Fruit fly (Drosophila melanogaster) whole organism, embryonic: ENCODE measurements around the gene CG10862.

Experiments
- BEAF-32 ChIP-seq: fragments of 200-800 bp; sonication (Bioruptor generic); optimal IDR thresholded peaks from 3 replicates; lab custom pipeline; 2017; ENCODE audit warnings: missing biosample characterization, missing genetic modification characterization, mild to moderate bottlenecking, moderate library complexity, missing genetic modification reagents
- CG10321 ChIP-seq: fragments of 200-800 bp; sonication (Bioruptor generic); IDR thresholded peaks from 2 replicates; pipeline ENCODE4 v1.3.6; 2022; ENCODE audit warnings: missing biosample characterization, missing genetic modification characterization
- CG10959 ChIP-seq: fragments of 200-800 bp; sonication (Bioruptor generic); IDR thresholded peaks from 2 replicates; pipeline ENCODE4 v1.3.6; 2022; ENCODE audit warnings: missing biosample characterization, missing genetic modification characterization
- CG10979 ChIP-seq: fragments of 200-800 bp; sonication (Bioruptor generic); optimal IDR thresholded peaks from 2 replicates; lab custom pipeline; 2018; ENCODE audit warnings: missing biosample characterization, mild to moderate bottlenecking, missing genetic modification characterization, moderate library complexity
- CG13624 ChIP-seq: fragments of 200-800 bp; sonication (Bioruptor generic); optimal IDR thresholded peaks from 2 replicates; lab custom pipeline; 2016; ENCODE audit warnings: missing biosample characterization, missing genetic modification characterization
- CG15011 ChIP-seq: fragments of 200-800 bp; sonication (Bioruptor generic); optimal IDR thresholded peaks from 3 replicates; lab custom pipeline; 2018; ENCODE audit warnings: missing biosample characterization, mild to moderate bottlenecking, missing genetic modification characterization
- CG16813 ChIP-seq: fragments of 200-800 bp; sonication (Bioruptor generic); IDR thresholded peaks from 3 replicates; pipeline ENCODE4 v1.3.6; 2022; ENCODE audit warnings: missing biosample characterization, missing genetic modification characterization; ENCODE audit not compliant: partially characterized antibody
- CG17361 ChIP-seq: fragments of 200-800 bp; sonication (Bioruptor generic); IDR thresholded peaks from 3 replicates; pipeline ENCODE4 v1.3.6; 2022; ENCODE audit warnings: missing biosample characterization, missing genetic modification characterization
- CG17385 ChIP-seq: fragments of 200-800 bp; sonication (Bioruptor generic); optimal IDR thresholded peaks from 3 replicates; lab custom pipeline; 2018; ENCODE audit warnings: missing biosample characterization, mild to moderate bottlenecking, missing genetic modification characterization
- CG18262 ChIP-seq: fragments of 200-800 bp; optimal IDR thresholded peaks from 3 replicates; lab custom pipeline; 2019; ENCODE audit warnings: missing biosample characterization, mild to moderate bottlenecking, missing genetic modification characterization, moderate library complexity
- CG2712 ChIP-seq: fragments of 200-800 bp; optimal IDR thresholded peaks from 3 replicates; lab custom pipeline; 2019; ENCODE audit warnings: missing biosample characterization, mild to moderate bottlenecking, missing genetic modification characterization, moderate library complexity
- CG6765 ChIP-seq: fragments of 200-800 bp; sonication (Bioruptor generic); optimal IDR thresholded peaks from 3 replicates; lab custom pipeline; 2017; ENCODE audit warnings: missing biosample characterization, mild to moderate bottlenecking, missing genetic modification characterization
- CrebB ChIP-seq: fragments of 200-800 bp; sonication (Bioruptor generic); optimal IDR thresholded peaks from 3 replicates; lab custom pipeline; 2018; ENCODE audit warnings: missing biosample characterization, mild to moderate bottlenecking, missing genetic modification characterization
- Deaf1 ChIP-seq: fragments of 200-800 bp; optimal IDR thresholded peaks from 3 replicates; lab custom pipeline; 2019; ENCODE audit warnings: missing biosample characterization, mild to moderate bottlenecking, missing genetic modification characterization, moderate library complexity
- Drgx ChIP-seq: fragments of 200-800 bp; sonication (Bioruptor generic); IDR thresholded peaks from 2 replicates; pipeline ENCODE4 v1.3.6; 2022; ENCODE audit warnings: missing biosample characterization, missing genetic modification characterization
- Eip74EF ChIP-seq, 2 experiments: fragments of 200-800 bp in 1 of 2; fragments of >200 bp in 1 of 2; sonication (Bioruptor generic) in 1 of 2; optimal IDR thresholded peaks; 2 replicates each; lab custom pipeline; 2017 to 2019; ENCODE audit warnings: missing biosample characterization in 2 of 2, missing genetic modification characterization in 2 of 2, mild to moderate bottlenecking in 1 of 2, moderate library complexity in 1 of 2
- GATAe ChIP-seq: fragments of 200-800 bp; sonication (Bioruptor generic); conservative IDR thresholded peaks from 2 replicates; pipeline ENCODE4 v1.3.6; 2022; ENCODE audit warnings: missing biosample characterization, missing genetic modification characterization
- HLHmδ ChIP-seq: fragments of 200-800 bp; sonication (Bioruptor generic); optimal IDR thresholded peaks from 2 replicates; lab custom pipeline; 2018; ENCODE audit warnings: missing biosample characterization, mild to moderate bottlenecking, missing genetic modification characterization, moderate library complexity
- Hr78 ChIP-seq, 2 experiments: fragments of 200-800 bp in 1 of 2; fragments of >200 bp in 1 of 2; sonication (Bioruptor generic) in 1 of 2; optimal IDR thresholded peaks; 2 replicates each; lab custom pipeline; 2017 to 2019; ENCODE audit warnings: missing biosample characterization in 2 of 2, missing genetic modification characterization in 2 of 2, mild to moderate bottlenecking in 1 of 2, moderate library complexity in 1 of 2
- Jarid2 ChIP-seq: fragments of 200-800 bp; sonication (Bioruptor generic); optimal IDR thresholded peaks from 3 replicates; lab custom pipeline; 2017; ENCODE audit warnings: mild to moderate bottlenecking, missing biosample characterization, missing genetic modification reagents, missing genetic modification characterization
- Kr ChIP-seq: fragments of 200-800 bp; sonication (Bioruptor generic); optimal IDR thresholded peaks from 2 replicates; lab custom pipeline; 2017; ENCODE audit warnings: missing biosample characterization, mild to moderate bottlenecking, missing genetic modification characterization
- Max ChIP-seq: fragments of 200-800 bp; sonication (Bioruptor generic); optimal IDR thresholded peaks from 2 replicates; lab custom pipeline; 2016; ENCODE audit warnings: missing biosample characterization, mild to moderate bottlenecking, missing genetic modification characterization
- Ravus ChIP-seq: fragments of 200-800 bp; sonication (Bioruptor generic); IDR thresholded peaks from 2 replicates; pipeline ENCODE4 v1.3.6; 2022; ENCODE audit warnings: missing biosample characterization, missing genetic modification characterization
- ab ChIP-seq: fragments of 200-800 bp; sonication (Bioruptor generic); optimal IDR thresholded peaks from 2 replicates; lab custom pipeline; 2016; ENCODE audit warnings: missing biosample characterization, missing genetic modification characterization
- al ChIP-seq: fragments of 200-800 bp; sonication (Bioruptor generic); IDR thresholded peaks from 2 replicates; pipeline ENCODE4 v1.3.6; 2022; ENCODE audit warnings: missing biosample characterization, missing genetic modification characterization
- br ChIP-seq: fragments of >200 bp; optimal IDR thresholded peaks from 2 replicates; lab custom pipeline; 2017
- btn ChIP-seq: fragments of 200-800 bp; sonication (Bioruptor generic); optimal IDR thresholded peaks from 2 replicates; lab custom pipeline; 2016; ENCODE audit warnings: missing biosample characterization, missing genetic modification characterization
- cato ChIP-seq: fragments of 200-800 bp; sonication (Bioruptor generic); optimal IDR thresholded peaks from 2 replicates; lab custom pipeline; 2016; ENCODE audit warnings: missing biosample characterization, missing genetic modification characterization, borderline replicate concordance
- cg ChIP-seq: fragments of 200-800 bp; sonication (Bioruptor generic); optimal IDR thresholded peaks from 3 replicates; lab custom pipeline; 2019; ENCODE audit warnings: missing biosample characterization, mild to moderate bottlenecking, missing genetic modification characterization, moderate library complexity
- corto ChIP-seq: fragments of 200-800 bp; sonication (Bioruptor generic); optimal IDR thresholded peaks from 2 replicates; lab custom pipeline; 2016; ENCODE audit warnings: missing biosample characterization, mild to moderate bottlenecking, missing genetic modification characterization, moderate library complexity
- dimm ChIP-seq: fragments of 200-800 bp; sonication (Bioruptor generic); IDR thresholded peaks from 2 replicates; pipeline ENCODE4 v1.3.6; 2022; ENCODE audit warnings: missing biosample characterization, missing genetic modification characterization
- en ChIP-seq: fragments of 200-800 bp; sonication (Bioruptor generic); optimal IDR thresholded peaks from 2 replicates; lab custom pipeline; 2016; ENCODE audit warnings: missing biosample characterization, missing genetic modification characterization
- esg ChIP-seq: fragments of 200-800 bp; sonication (Bioruptor generic); conservative IDR thresholded peaks from 2 replicates; pipeline ENCODE4 v1.3.6; 2022; ENCODE audit warnings: missing biosample characterization, missing genetic modification characterization
- jing ChIP-seq: fragments of 200-800 bp; sonication (Bioruptor generic); optimal IDR thresholded peaks from 2 replicates; lab custom pipeline; 2018; ENCODE audit warnings: missing biosample characterization, mild to moderate bottlenecking, missing genetic modification characterization
- knrl ChIP-seq: fragments of 200-800 bp; sonication (Bioruptor generic); IDR thresholded peaks from 3 replicates; pipeline ENCODE4 v1.3.6; 2022; ENCODE audit warnings: missing biosample characterization, missing genetic modification characterization; ENCODE audit not compliant: partially characterized antibody
- lola ChIP-seq, 3 experiments: fragments of >200 bp in 2 of 3; fragments of 200-800 bp in 1 of 3; sonication (Bioruptor generic) in 1 of 3; optimal IDR thresholded peaks; 2 replicates each; lab custom pipeline; 2017 to 2019; ENCODE audit warnings: missing biosample characterization in 3 of 3, missing genetic modification characterization in 3 of 3, mild to moderate bottlenecking in 1 of 3, moderate library complexity in 1 of 3
- nmo ChIP-seq: fragments of 200-800 bp; sonication (Bioruptor generic); optimal IDR thresholded peaks from 2 replicates; lab custom pipeline; 2018; ENCODE audit warnings: missing biosample characterization, mild to moderate bottlenecking, missing genetic modification characterization, moderate library complexity
- psq ChIP-seq: fragments of 200-800 bp; sonication (Bioruptor generic); optimal IDR thresholded peaks from 2 replicates; lab custom pipeline; 2017; ENCODE audit warnings: missing biosample characterization, missing genetic modification characterization
- row ChIP-seq: fragments of 200-800 bp; sonication (Bioruptor generic); IDR thresholded peaks from 3 replicates; pipeline ENCODE4 v1.3.6; 2022; ENCODE audit warnings: missing biosample characterization, missing genetic modification characterization
- schlank ChIP-seq: fragments of 200-800 bp; sonication (Bioruptor generic); optimal IDR thresholded peaks from 2 replicates; lab custom pipeline; 2018; ENCODE audit warnings: missing biosample characterization, mild to moderate bottlenecking, missing genetic modification characterization
- sd ChIP-seq: fragments of 200-800 bp; sonication (Bioruptor generic); optimal IDR thresholded peaks from 3 replicates; lab custom pipeline; 2018; ENCODE audit warnings: missing biosample characterization, mild to moderate bottlenecking, missing genetic modification characterization, moderate library complexity
- slou ChIP-seq: fragments of 200-800 bp; sonication (Bioruptor generic); optimal IDR thresholded peaks from 3 replicates; lab custom pipeline; 2016; ENCODE audit warnings: missing biosample characterization, missing genetic modification characterization
- sob ChIP-seq: fragments of 200-800 bp; sonication (Bioruptor generic); IDR thresholded peaks from 2 replicates; pipeline ENCODE4 v1.3.6; 2022; ENCODE audit warnings: missing biosample characterization, missing genetic modification characterization
- ssp ChIP-seq: fragments of 200-800 bp; sonication (Bioruptor generic); IDR thresholded peaks from 2 replicates; pipeline ENCODE4 v1.3.6; 2022; ENCODE audit warnings: missing biosample characterization, missing genetic modification characterization
- tx ChIP-seq: fragments of 200-800 bp; sonication (Bioruptor generic); optimal IDR thresholded peaks from 2 replicates; lab custom pipeline; 2016; ENCODE audit warnings: missing biosample characterization, missing genetic modification characterization
- usp ChIP-seq: fragments of >200 bp; optimal IDR thresholded peaks from 2 replicates; lab custom pipeline; 2017; ENCODE audit warnings: missing biosample characterization, missing genetic modification characterization
- wor ChIP-seq: fragments of 200-800 bp; sonication (Bioruptor generic); IDR thresholded peaks from 2 replicates; pipeline ENCODE4 v1.3.6; 2022; ENCODE audit warnings: missing biosample characterization, missing genetic modification characterization
- z ChIP-seq: fragments of 200-800 bp; sonication (Bioruptor generic); IDR thresholded peaks from 3 replicates; pipeline ENCODE4 v1.3.6; 2022; ENCODE audit warnings: missing biosample characterization, missing genetic modification characterization
- zen ChIP-seq: fragments of 200-800 bp; sonication (Bioruptor generic); optimal IDR thresholded peaks from 3 replicates; lab custom pipeline; 2018; ENCODE audit warnings: missing biosample characterization, mild to moderate bottlenecking, missing genetic modification characterization, moderate library complexity

Gene CG10862

dm6 chr3L:3632500-3633183 lies 21.9 kb downstream of the CG10862 start (continued):
- TF ChIP-seq Deaf1 (tag; lab: Kevin White, UChicago) (peak; percentile 44), Eip74EF (GFP tag; optimal IDR thresholded peaks at IDR 0.05; lab: Kevin White, UChicago) (peak in 1 of 2 experiments; percentile 62), CG17385 (GFP tag; lab: Kevin White, UChicago) (peak; percentile 83), nmo (GFP tag; lab: Kevin White, UChicago) (peak; percentile 89), wor (GFP tag; lab: Robert Waterston, UW) (peak; percentile 82), lola (GFP tag; optimal IDR thresholded peaks at IDR 0.05; lab: Kevin White, UChicago) (peak in 1 of 3 experiments; percentile 45), al (GFP tag; lab: Robert Waterston, UW) (peak; percentile 87), br (lab: Kevin White, UChicago) (no peak), cato (peak; percentile 63), CG10959 (0 out of 2 replicates have a peak, but pooled peaks have one; percentile 34), CG10979 (tag; lab: Kevin White, UChicago) (peak; percentile 58), slou (GFP tag; lab: Kevin White, UChicago) (peak; percentile 80), CG17361 (GFP tag; lab: Robert Waterston, UW) (peak; percentile 85), Kr (GFP tag; lab: Kevin White, UChicago) (no peak), corto (GFP tag; lab: Kevin White, UChicago) (no peak), sd (tag; lab: Kevin White, UChicago) (peak; percentile 54), z (GFP tag; lab: Robert Waterston, UW) (no peak), zen (peak; percentile 1), CG18262 (tag; lab: Kevin White, UChicago) (peak; percentile 58), ssp (GFP tag; lab: Robert Waterston, UW) (peak; percentile 79), row (GFP tag; lab: Robert Waterston, UW) (peak; percentile 97), en (no peak), psq (peak; percentile 12), knrl (no peak), btn (GFP tag; lab: Kevin White, UChicago) (no peak), GATAe (GFP tag; lab: Robert Waterston, UW) (0 out of 2 replicates have a peak, but pooled peaks have one; percentile 20), CG2712 (tag; lab: Kevin White, UChicago) (peak; percentile 69), sob (peak; percentile 87), esg (GFP tag; lab: Robert Waterston, UW) (peak; percentile 92), jing (GFP tag; lab: Kevin White, UChicago) (peak; percentile 56), CG10321 (GFP tag; lab: Robert Waterston, UW) (peak; percentile 73), HLHmδ (GFP tag; lab: Kevin White, UChicago) (no peak), CG16813 (GFP tag; lab: Robert Waterston, UW) (no peak), cg (GFP tag; lab: Kevin White, UChicago) (no peak), ab (GFP tag; lab: Kevin White, UChicago) (no peak), Drgx (peak; percentile 83), BEAF-32 (no peak), CG13624 (no peak), Max (no peak), CrebB (tag; lab: Kevin White, UChicago) (peak; percentile 62), dimm (GFP tag; lab: Robert Waterston, UW) (peak; percentile 48; the same call in 1 of the 2 replicates), CG15011 (peak; percentile 63), schlank (tag; lab: Kevin White, UChicago) (peak; percentile 62), tx (GFP tag; lab: Kevin White, UChicago) (no peak), Ravus (GFP tag; lab: Robert Waterston, UW) (peak; percentile 65), CG6765 (peak; percentile 66), Hr78 (GFP tag; optimal IDR thresholded peaks at IDR 0.05; lab: Kevin White, UChicago) (peak in 1 of 2 experiments; percentile 6), usp (GFP tag; lab: Kevin White, UChicago) (no peak), Jarid2 (peak; percentile 48)
